Worm (Caenorhabditis elegans): ENCODE measurements around the gene let-19.

ce11 chrII:8749084-8749483, 21.7 kb upstream of the let-19 start:
- no peak for TF ChIP-seq nhr-12 (tag; optimal IDR thresholded peaks at IDR 0.05)
- no peak for TF ChIP-seq pha-4 (tag; optimal IDR thresholded peaks at IDR 0.05)
- no peak for TF ChIP-seq nhr-237 (tag; optimal IDR thresholded peaks at IDR 0.05)
- no peak for TF ChIP-seq sptf-1 (tag; optimal IDR thresholded peaks at IDR 0.05)
- TF ChIP-seq lsy-2 (tag; optimal IDR thresholded peaks at IDR 0.05), result no peak
- TF ChIP-seq lin-32 (GFP tag; optimal IDR thresholded peaks at IDR 0.05), result no peak
- no peak for TF ChIP-seq ztf-11 (tag; optimal IDR thresholded peaks at IDR 0.05)

Data from whole organism, mixed stage, embryonic.